Worm (Caenorhabditis elegans): ENCODE data around the gene msp-33.

DNA sequence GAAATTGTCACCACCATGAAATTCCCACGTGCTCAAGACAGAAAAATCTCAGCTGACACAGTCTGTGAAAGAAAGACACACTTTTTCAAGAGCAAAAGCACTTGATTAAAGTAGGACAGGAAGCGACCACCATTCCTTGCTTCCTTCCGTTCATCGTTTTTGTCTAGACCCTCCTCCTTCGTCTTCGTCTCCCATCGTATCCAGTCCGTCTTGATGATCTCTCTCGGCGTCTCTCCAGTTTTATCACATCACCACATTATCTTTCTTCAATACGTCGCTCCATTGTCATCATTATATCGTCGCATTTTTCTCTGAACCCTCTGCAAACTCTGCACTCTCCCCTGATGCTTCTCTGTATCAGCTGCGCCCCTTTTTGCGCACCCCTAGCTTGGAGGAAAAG lies 15.7 kb upstream of the msp-33 start:
- TF ChIP-seq lir-3 (tag; optimal IDR thresholded peaks at IDR 0.05; ENCODE audit: poor library complexity) (no peak), vab-15 (tag; optimal IDR thresholded peaks at IDR 0.05) (no peak), lin-35 (GFP tag; optimal IDR thresholded peaks at IDR 0.05) (no peak)

All from whole organism, L1 larva.